Worm (Caenorhabditis elegans) whole organism, L1 larva: Measurements from ENCODE around the gene F42G8.8.

Experiments used
- F16B12.6 ChIP-seq: fragments of 150-350 bp; optimal IDR thresholded peaks from 2 replicates; lab custom pipeline; 2014; ENCODE audit warnings: missing biosample characterization, missing genetic modification characterization
- Y116A8C.19 ChIP-seq: sonication (generic microtip); optimal IDR thresholded peaks from 2 replicates; lab custom pipeline; 2016; ENCODE audit warnings: missing compliant biosample characterization, missing genetic modification characterization, borderline replicate concordance
- aha-1 ChIP-seq: fragments of 150-350 bp; optimal IDR thresholded peaks from 2 replicates; lab custom pipeline; 2014; ENCODE audit warnings: missing biosample characterization, missing genetic modification characterization
- alr-1 ChIP-seq: fragments of 200-800 bp; sonication (Bioruptor generic); optimal IDR thresholded peaks from 2 replicates; lab custom pipeline; 2018; ENCODE audit warnings: borderline replicate concordance, mild to moderate bottlenecking, missing genetic modification characterization, missing compliant biosample characterization
- blmp-1 ChIP-seq: fragments of 150-350 bp; optimal IDR thresholded peaks from 2 replicates; lab custom pipeline; 2014; ENCODE audit warnings: missing biosample characterization, missing genetic modification characterization
- ceh-8 ChIP-seq: fragments of 200-800 bp; sonication (Bioruptor generic); optimal IDR thresholded peaks from 2 replicates; lab custom pipeline; 2018; ENCODE audit warnings: mild to moderate bottlenecking, missing genetic modification characterization, moderate library complexity, missing compliant biosample characterization
- ceh-82 ChIP-seq, 3 experiments: fragments of 150-350 bp in 1 of 3; sonication (generic microtip) in 2 of 3; optimal IDR thresholded peaks; 2 replicates each; lab custom pipeline; 2014 to 2017; ENCODE audit warnings: missing biosample characterization in 3 of 3, missing genetic modification characterization in 3 of 3
- ceh-90 ChIP-seq: sonication (generic microtip); optimal IDR thresholded peaks from 2 replicates; lab custom pipeline; 2016; ENCODE audit warnings: missing genetic modification characterization, missing compliant biosample characterization
- ces-1 ChIP-seq: fragments of 150-350 bp; optimal IDR thresholded peaks from 2 replicates; lab custom pipeline; 2014; ENCODE audit warnings: missing biosample characterization, missing genetic modification reagents, missing genetic modification characterization
- dpl-1 ChIP-seq, 3 experiments: fragments of 150-350 bp in 2 of 3; sonication (generic microtip) in 1 of 3; optimal IDR thresholded peaks; 2 replicates each; lab custom pipeline; 2014 to 2017; ENCODE audit warnings: missing biosample characterization in 3 of 3, missing genetic modification characterization in 3 of 3, missing genetic modification reagents in 3 of 3
- efl-1 ChIP-seq, 4 experiments: fragments of 150-350 bp; optimal IDR thresholded peaks in 3 of 4; peaks in 1 of 4; 1 replicate in 1 of 4; 2 replicates in 3 of 4; lab custom pipeline; 2014; ENCODE audit warnings: missing biosample characterization in 2 of 4, missing genetic modification characterization in 2 of 4, missing genetic modification reagents in 2 of 4
- egl-13 ChIP-seq: sonication (generic microtip); optimal IDR thresholded peaks from 2 replicates; lab custom pipeline; 2016; ENCODE audit warnings: missing genotype, missing genetic modification reagents, missing genetic modification characterization, missing compliant biosample characterization
- elt-2 ChIP-seq: sonication (generic microtip); optimal IDR thresholded peaks from 2 replicates; lab custom pipeline; 2016; ENCODE audit warnings: missing genetic modification characterization, mild to moderate bottlenecking, inconsistent platforms, missing compliant biosample characterization, missing genetic modification reagents
- ets-5 ChIP-seq: fragments of 200-800 bp; sonication (Bioruptor generic); IDR thresholded peaks from 2 replicates; pipeline ENCODE4 v1.3.6; 2022; ENCODE audit warnings: missing genetic modification characterization, missing compliant biosample characterization
- fkh-4 ChIP-seq: sonication (generic microtip); optimal IDR thresholded peaks from 2 replicates; lab custom pipeline; 2016; ENCODE audit warnings: missing compliant biosample characterization, missing genetic modification characterization, borderline replicate concordance
- fkh-8 ChIP-seq: sonication (generic microtip); optimal IDR thresholded peaks from 2 replicates; lab custom pipeline; 2016; ENCODE audit warnings: mild to moderate bottlenecking, missing genetic modification characterization, missing compliant biosample characterization
- fos-1 ChIP-seq: fragments of 150-350 bp; optimal IDR thresholded peaks from 2 replicates; lab custom pipeline; 2014; ENCODE audit warnings: missing biosample characterization, missing genetic modification characterization
- hlh-17 ChIP-seq: fragments of 200-800 bp; sonication (Bioruptor generic); optimal IDR thresholded peaks from 2 replicates; lab custom pipeline; 2018; ENCODE audit warnings: missing genetic modification characterization, mild to moderate bottlenecking, missing compliant biosample characterization, moderate library complexity, borderline replicate concordance
- hlh-4 ChIP-seq: sonication (generic microtip); optimal IDR thresholded peaks from 2 replicates; lab custom pipeline; 2016; ENCODE audit warnings: mild to moderate bottlenecking, missing genetic modification characterization, missing compliant biosample characterization
- hpl-2 ChIP-seq: fragments of 150-350 bp; optimal IDR thresholded peaks from 2 replicates; lab custom pipeline; 2014; ENCODE audit warnings: missing biosample characterization, missing genetic modification reagents, missing genetic modification characterization
- jun-1 ChIP-seq: fragments of 150-350 bp; optimal IDR thresholded peaks from 2 replicates; lab custom pipeline; 2014; ENCODE audit warnings: missing biosample characterization, missing genetic modification reagents, missing genetic modification characterization
- lin-39 ChIP-seq: fragments of 150-350 bp; optimal IDR thresholded peaks from 2 replicates; lab custom pipeline; 2014; ENCODE audit warnings: missing biosample characterization, missing genetic modification reagents, missing genetic modification characterization
- lir-3 ChIP-seq: sonication (generic microtip); optimal IDR thresholded peaks from 2 replicates; lab custom pipeline; 2016; ENCODE audit warnings: mild to moderate bottlenecking, missing genetic modification characterization, moderate library complexity, missing compliant biosample characterization; ENCODE audit not compliant: poor library complexity
- lsy-2 ChIP-seq, 2 experiments: fragments of 150-350 bp; optimal IDR thresholded peaks; 2 replicates each; lab custom pipeline; 2014; ENCODE audit warnings: missing biosample characterization in 2 of 2, missing genetic modification characterization in 2 of 2
- mab-9 ChIP-seq: fragments of 200-800 bp; sonication (Bioruptor generic); IDR thresholded peaks from 2 replicates; pipeline ENCODE4 v1.3.6; 2022; ENCODE audit warnings: missing genetic modification reagents, missing genetic modification characterization, missing compliant biosample characterization
- mep-1 ChIP-seq: fragments of 150-350 bp; optimal IDR thresholded peaks from 2 replicates; lab custom pipeline; 2014; ENCODE audit warnings: missing biosample characterization, missing genetic modification characterization
- nhr-11 ChIP-seq: fragments of 150-350 bp; optimal IDR thresholded peaks from 2 replicates; lab custom pipeline; 2014; ENCODE audit warnings: missing biosample characterization, missing genetic modification characterization
- nhr-12 ChIP-seq: sonication (generic microtip); optimal IDR thresholded peaks from 2 replicates; lab custom pipeline; 2017; ENCODE audit warnings: missing biosample characterization, missing genetic modification characterization
- nhr-20 ChIP-seq: sonication (generic microtip); optimal IDR thresholded peaks from 2 replicates; lab custom pipeline; 2016; ENCODE audit warnings: mild to moderate bottlenecking, missing genetic modification characterization, missing compliant biosample characterization
- nhr-237 ChIP-seq: fragments of 150-350 bp; optimal IDR thresholded peaks from 2 replicates; lab custom pipeline; 2014; ENCODE audit warnings: missing biosample characterization, missing genetic modification characterization
- nhr-28 ChIP-seq: fragments of 150-350 bp; optimal IDR thresholded peaks from 2 replicates; lab custom pipeline; 2014; ENCODE audit warnings: missing biosample characterization, missing genetic modification characterization
- nhr-47 ChIP-seq: sonication (generic microtip); optimal IDR thresholded peaks from 2 replicates; lab custom pipeline; 2016; ENCODE audit warnings: mild to moderate bottlenecking, missing genetic modification characterization, moderate library complexity, missing compliant biosample characterization
- nhr-71 ChIP-seq: sonication (generic microtip); optimal IDR thresholded peaks from 2 replicates; lab custom pipeline; 2016; ENCODE audit warnings: mild to moderate bottlenecking, missing genetic modification characterization, moderate library complexity, missing compliant biosample characterization
- nhr-77 ChIP-seq: fragments of 150-350 bp; optimal IDR thresholded peaks from 2 replicates; lab custom pipeline; 2014; ENCODE audit warnings: missing biosample characterization, missing genetic modification characterization
- nhr-84 ChIP-seq: sonication (generic microtip); optimal IDR thresholded peaks from 2 replicates; lab custom pipeline; 2017; ENCODE audit warnings: missing biosample characterization, missing genetic modification characterization
- nhr-85 ChIP-seq: sonication (generic microtip); peaks from one replicate; lab custom pipeline; 2016; ENCODE audit warnings: missing genetic modification characterization, inconsistent platforms, missing compliant biosample characterization
- nhr-90 ChIP-seq: sonication (generic microtip); optimal IDR thresholded peaks from 2 replicates; lab custom pipeline; 2016; ENCODE audit warnings: mild to moderate bottlenecking, missing genetic modification characterization, missing compliant biosample characterization; ENCODE audit not compliant: poor library complexity
- pqm-1 ChIP-seq: sonication (generic microtip); optimal IDR thresholded peaks from 3 replicates; lab custom pipeline; 2017; ENCODE audit warnings: missing biosample characterization, missing genetic modification characterization
- skn-1 ChIP-seq: fragments of 150-350 bp; optimal IDR thresholded peaks from 2 replicates; lab custom pipeline; 2014; ENCODE audit warnings: missing biosample characterization, missing genetic modification characterization
- snpc-4 ChIP-seq: fragments of 150-350 bp; optimal IDR thresholded peaks from 2 replicates; lab custom pipeline; 2014; ENCODE audit warnings: missing biosample characterization, missing genetic modification characterization
- sox-4 ChIP-seq: sonication (generic microtip); optimal IDR thresholded peaks from 2 replicates; lab custom pipeline; 2016; ENCODE audit warnings: missing genetic modification characterization, missing compliant biosample characterization
- sup-37 ChIP-seq: fragments of 200-800 bp; sonication (Bioruptor generic); optimal IDR thresholded peaks from 2 replicates; lab custom pipeline; 2018; ENCODE audit warnings: mild to moderate bottlenecking, missing genetic modification characterization, missing compliant biosample characterization
- tlp-1 ChIP-seq: fragments of 150-350 bp; optimal IDR thresholded peaks from 2 replicates; lab custom pipeline; 2014; ENCODE audit warnings: missing biosample characterization, missing genetic modification characterization
- unc-30 ChIP-seq: sonication (generic microtip); optimal IDR thresholded peaks from 2 replicates; lab custom pipeline; 2017; ENCODE audit warnings: missing biosample characterization, missing genetic modification characterization
- unc-86 ChIP-seq: sonication (generic microtip); optimal IDR thresholded peaks from 2 replicates; lab custom pipeline; 2016; ENCODE audit warnings: missing genetic modification characterization, missing compliant biosample characterization
- unc-98 ChIP-seq: fragments of 200-800 bp; sonication (Bioruptor generic); IDR thresholded peaks from 2 replicates; pipeline ENCODE4 v1.3.6; 2022; ENCODE audit warnings: missing genetic modification characterization, missing compliant biosample characterization
- vab-15 ChIP-seq: sonication (generic microtip); optimal IDR thresholded peaks from 2 replicates; lab custom pipeline; 2017; ENCODE audit warnings: missing genotype, mild to moderate bottlenecking, missing genetic modification characterization, missing compliant biosample characterization
- xbp-1 ChIP-seq: sonication (generic microtip); optimal IDR thresholded peaks from 2 replicates; lab custom pipeline; 2016; ENCODE audit warnings: missing genetic modification characterization, missing compliant biosample characterization
- ztf-11 ChIP-seq, 2 experiments: sonication (generic microtip); optimal IDR thresholded peaks; 2 replicates each; lab custom pipeline; 2016 to 2017; ENCODE audit warnings: missing genetic modification characterization in 2 of 2, missing biosample characterization in 1 of 2, missing compliant biosample characterization in 1 of 2

F42G8.8 gene

ce11 chrIV:8112187-8112586 lies 6.7 kb upstream of the F42G8.8 start, which contains the start of gene Y42H9AR.4 (continued):
- no peak for TF ChIP-seq jun-1
- no peak for TF ChIP-seq unc-86 (tag; lab: Kevin White, UChicago)
- TF ChIP-seq ces-1 (GFP tag; lab: Kevin White, UChicago): no peak
- TF ChIP-seq skn-1 (tag; lab: Kevin White, UChicago): peak; percentile 22
- TF ChIP-seq hlh-4 (tag; lab: Kevin White, UChicago): no peak
- TF ChIP-seq nhr-11 (tag; lab: Kevin White, UChicago): peak; percentile 16
- TF ChIP-seq nhr-20: peak; percentile 38
- no peak for TF ChIP-seq pqm-1 (tag; lab: Kevin White, UChicago)
- no peak for TF ChIP-seq ztf-11 (tag; optimal IDR thresholded peaks at IDR 0.05; lab: Kevin White, UChicago)
- peak; percentile 35 for TF ChIP-seq mep-1
- TF ChIP-seq blmp-1 (tag; lab: Kevin White, UChicago): peak; percentile 56
- TF ChIP-seq nhr-28 (tag; lab: Kevin White, UChicago): no peak
- TF ChIP-seq aha-1 (tag; lab: Kevin White, UChicago): no peak
- no peak for TF ChIP-seq sox-4 (tag; lab: Kevin White, UChicago)
- peak in 1 of 3 experiments; percentile 38 for TF ChIP-seq ceh-82 (tag; optimal IDR thresholded peaks at IDR 0.05; lab: Kevin White, UChicago)

DNA sequence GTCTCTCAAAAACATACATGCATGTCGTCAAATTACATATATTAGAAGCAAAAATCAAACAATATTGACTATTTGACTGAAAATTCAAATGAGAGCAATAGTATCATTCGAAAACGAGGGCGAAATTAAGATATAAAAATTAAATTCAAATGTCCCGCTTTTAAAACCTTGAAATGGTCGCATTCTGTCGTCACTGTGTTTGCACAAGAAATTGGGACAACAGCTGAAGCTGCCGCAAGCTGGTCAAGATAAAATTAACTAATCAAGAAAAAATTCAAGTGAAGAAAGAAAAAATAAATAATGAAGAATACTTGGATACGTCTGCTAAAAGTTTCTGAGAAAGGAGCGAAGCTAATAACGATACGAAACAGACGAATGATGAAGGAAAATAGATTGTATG lies 6.2 kb upstream of the F42G8.8 start:
- TF ChIP-seq hlh-17 (GFP tag; lab: Kevin White, UChicago): no peak
- TF ChIP-seq ets-5 (GFP tag; lab: Robert Waterston, UW): no peak
- no peak for TF ChIP-seq hlh-4 (tag; lab: Kevin White, UChicago)
- no peak for TF ChIP-seq pqm-1 (tag; lab: Kevin White, UChicago)
- TF ChIP-seq nhr-77 (tag; lab: Kevin White, UChicago): no peak
- TF ChIP-seq elt-2 (tag; lab: Kevin White, UChicago): no peak
- no peak for TF ChIP-seq fkh-4
- TF ChIP-seq unc-86 (tag; lab: Kevin White, UChicago): no peak
- peak in 1 of 2 experiments; percentile 72 for TF ChIP-seq efl-1 (optimal IDR thresholded peaks at IDR 0.05; lab: Kevin White, UChicago)
- peak; percentile 81 to 98 for TF ChIP-seq efl-1 (GFP tag; optimal IDR thresholded peaks at IDR 0.05 in 1 of 2; lab: Kevin White, UChicago)
- TF ChIP-seq nhr-237: no peak
- TF ChIP-seq alr-1 (tag; lab: Kevin White, UChicago): no peak
- no peak for TF ChIP-seq sox-4 (tag; lab: Kevin White, UChicago)
- no peak for TF ChIP-seq fos-1 (tag; lab: Kevin White, UChicago)
- TF ChIP-seq nhr-90: no peak
- TF ChIP-seq dpl-1 (GFP tag; optimal IDR thresholded peaks at IDR 0.05; lab: Kevin White, UChicago): peak; percentile 48 to 85 (median 77)
- no peak for TF ChIP-seq lin-39 (tag; lab: Kevin White, UChicago)
- TF ChIP-seq tlp-1 (tag; lab: Kevin White, UChicago): no peak
- peak; percentile 81 for TF ChIP-seq F16B12.6 (tag; lab: Kevin White, UChicago)
- no peak for TF ChIP-seq jun-1
- TF ChIP-seq ceh-82 (tag; optimal IDR thresholded peaks at IDR 0.05; lab: Kevin White, UChicago): peak in 1 of 3 experiments; percentile 7
- TF ChIP-seq fkh-8 (tag; lab: Kevin White, UChicago): no peak
- no peak for TF ChIP-seq hpl-2 (GFP tag; lab: Kevin White, UChicago)
- no peak for TF ChIP-seq nhr-11 (tag; lab: Kevin White, UChicago)
- TF ChIP-seq mep-1: no peak
- TF ChIP-seq ces-1 (GFP tag; lab: Kevin White, UChicago): no peak
- no peak for TF ChIP-seq lir-3
- TF ChIP-seq ceh-90: no peak
- TF ChIP-seq unc-98 (GFP tag; lab: Robert Waterston, UW): no peak
- no peak for TF ChIP-seq ceh-8 (GFP tag; lab: Kevin White, UChicago)
- no peak for TF ChIP-seq snpc-4 (tag; lab: Kevin White, UChicago)
- TF ChIP-seq unc-30 (tag; lab: Kevin White, UChicago): no peak
- no peak for TF ChIP-seq xbp-1 (tag; lab: Kevin White, UChicago)
- TF ChIP-seq lsy-2 (tag; optimal IDR thresholded peaks at IDR 0.05; lab: Kevin White, UChicago): peak in 1 of 2 experiments; percentile 18
- TF ChIP-seq nhr-84 (tag; lab: Kevin White, UChicago): no peak
- no peak for TF ChIP-seq nhr-47 (tag; lab: Kevin White, UChicago)
- no peak for TF ChIP-seq mab-9 (GFP tag; lab: Robert Waterston, UW)
- TF ChIP-seq vab-15 (tag; lab: Kevin White, UChicago): peak; percentile 17
- TF ChIP-seq nhr-71 (tag; lab: Kevin White, UChicago): no peak
- TF ChIP-seq blmp-1 (tag; lab: Kevin White, UChicago): peak; percentile 25
- no peak for TF ChIP-seq nhr-12 (tag; lab: Kevin White, UChicago)
- no peak for TF ChIP-seq Y116A8C.19
- no peak for TF ChIP-seq sup-37 (GFP tag; lab: Kevin White, UChicago)
- TF ChIP-seq egl-13 (tag; lab: Kevin White, UChicago): no peak
- no peak for TF ChIP-seq nhr-85 (tag; lab: Kevin White, UChicago)
